Fruit fly (Drosophila melanogaster): ENCODE results near the gene CG32189.
A peak's percentile ranks its signal among the peaks of the same experiment; 100 is the strongest.

CG32189 gene

DNA sequence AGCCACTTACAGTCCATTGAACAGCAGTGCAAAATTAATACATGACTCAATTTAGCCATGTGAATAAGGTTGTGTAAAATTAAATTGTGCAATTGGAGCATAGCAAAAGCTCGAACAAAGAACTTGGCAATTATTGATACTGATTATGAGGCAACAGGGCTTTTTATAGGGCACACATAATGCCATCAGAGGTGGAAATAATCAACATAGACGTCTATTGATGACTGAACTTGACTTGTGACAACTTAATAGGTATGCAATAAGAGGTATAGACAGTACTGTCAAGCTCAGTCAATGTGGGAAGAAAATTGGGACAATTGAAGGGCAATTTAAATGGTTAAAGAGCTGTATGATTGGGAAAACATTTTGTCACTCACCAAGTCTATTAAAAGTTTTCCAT lies 14.9 kb downstream of the CG32189 start, which contains the start of gene Ir75b:
Ir75b (minus strand) TSS at position 101 of the 400 bp plus-strand sequence.
- TF ChIP-seq Hr96 (GFP tag; optimal IDR thresholded peaks at IDR 0.05) (no peak), CG5204 (GFP tag; optimal IDR thresholded peaks at IDR 0.05) (no peak), kay (GFP tag; ENCODE audit: borderline replicate concordance) (no peak), cnc (optimal IDR thresholded peaks at IDR 0.05) (no peak), bab1 (GFP tag; optimal IDR thresholded peaks at IDR 0.05) (no peak), CG33017 (tag; optimal IDR thresholded peaks at IDR 0.05) (no peak), CG7101 (tag; optimal IDR thresholded peaks at IDR 0.05) (no peak), Clk (GFP tag; optimal IDR thresholded peaks at IDR 0.05) (no peak), toe (GFP tag; optimal IDR thresholded peaks at IDR 0.05) (no peak), CG11617 (GFP tag; optimal IDR thresholded peaks at IDR 0.05) (no peak), Mnt (GFP tag; optimal IDR thresholded peaks at IDR 0.05) (no peak), ovo (GFP tag; optimal IDR thresholded peaks at IDR 0.05) (no peak), CG1620 (GFP tag; optimal IDR thresholded peaks at IDR 0.05) (no peak), CG12768 (GFP tag; optimal IDR thresholded peaks at IDR 0.05) (no peak), tj (GFP tag; optimal IDR thresholded peaks at IDR 0.05) (no peak), pad (GFP tag; optimal IDR thresholded peaks at IDR 0.05) (no peak), CG7045 (GFP tag; optimal IDR thresholded peaks at IDR 0.05) (no peak), cic (GFP tag; optimal IDR thresholded peaks at IDR 0.05) (no peak), CG14711 (tag; optimal IDR thresholded peaks at IDR 0.05) (no peak), Crg-1 (GFP tag; optimal IDR thresholded peaks at IDR 0.05) (no peak)

DNA sequence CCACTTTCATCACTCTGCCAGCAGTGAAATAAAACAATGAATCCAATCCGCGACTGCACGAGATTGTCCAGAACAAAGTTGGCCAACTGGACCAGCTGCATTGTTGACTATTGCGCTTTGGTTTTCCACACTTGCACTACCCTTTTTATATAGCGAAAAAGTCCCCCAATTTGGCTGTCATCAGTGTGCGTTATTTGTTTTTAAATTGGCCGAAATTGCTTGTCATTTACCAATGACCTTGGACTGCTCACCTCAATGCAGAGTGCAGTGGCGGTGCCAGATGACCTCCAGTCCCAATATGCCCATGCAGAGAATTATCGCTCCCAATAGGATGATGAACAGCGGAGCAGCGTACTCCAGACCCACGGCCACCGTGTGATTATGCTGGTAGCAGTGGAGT lies 17.2 kb downstream of the CG32189 start, which contains the start of gene Ir75a:
Ir75a (minus strand) TSS at position 101 of the 400 bp plus-strand sequence.
- TF ChIP-seq CG7045 (GFP tag; optimal IDR thresholded peaks at IDR 0.05) (no peak), tj (GFP tag; optimal IDR thresholded peaks at IDR 0.05) (no peak), Crg-1 (GFP tag; optimal IDR thresholded peaks at IDR 0.05) (no peak), pad (GFP tag; optimal IDR thresholded peaks at IDR 0.05) (no peak), CG1620 (GFP tag; optimal IDR thresholded peaks at IDR 0.05) (no peak), CG33017 (tag; optimal IDR thresholded peaks at IDR 0.05) (no peak), CG14711 (tag; optimal IDR thresholded peaks at IDR 0.05) (no peak), ovo (GFP tag; optimal IDR thresholded peaks at IDR 0.05) (no peak)

DNA sequence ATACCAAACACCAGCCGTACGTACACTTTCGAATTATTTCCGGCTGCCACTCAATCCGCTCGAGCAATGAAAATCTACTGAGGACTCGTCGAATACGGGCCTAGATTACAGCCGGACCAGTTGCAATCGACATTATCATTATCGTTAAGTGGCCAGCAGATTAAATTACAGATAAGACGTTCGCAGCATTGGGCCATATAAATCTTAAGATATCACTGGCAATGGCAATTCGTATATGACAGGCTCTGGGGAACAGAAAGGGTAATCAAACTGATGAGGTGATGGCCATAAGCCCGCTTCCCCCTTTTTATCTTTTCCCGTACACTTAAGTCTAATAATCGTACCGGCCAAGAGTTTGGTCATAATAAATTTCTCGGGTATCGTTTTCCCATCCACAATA lies 20.9 kb downstream of the CG32189 start, which contains the start of gene Cln3:
Cln3 (minus strand) TSS at position 84 of the 400 bp plus-strand sequence.
- peak; percentile 41 for TF ChIP-seq pad (GFP tag; optimal IDR thresholded peaks at IDR 0.05)
- TF ChIP-seq tj (GFP tag; optimal IDR thresholded peaks at IDR 0.05), result peak; percentile 21
- TF ChIP-seq Crg-1 (GFP tag; optimal IDR thresholded peaks at IDR 0.05), result no peak
- peak; percentile 32 for TF ChIP-seq Hr96 (GFP tag; optimal IDR thresholded peaks at IDR 0.05)
- peak; percentile 82 for TF ChIP-seq cic (GFP tag; optimal IDR thresholded peaks at IDR 0.05)
- TF ChIP-seq CG7101 (tag; optimal IDR thresholded peaks at IDR 0.05), result peak; percentile 32
- peak; percentile 8 for TF ChIP-seq Mnt (GFP tag; optimal IDR thresholded peaks at IDR 0.05)
- no peak for TF ChIP-seq CG1620 (GFP tag; optimal IDR thresholded peaks at IDR 0.05)
- no peak for TF ChIP-seq bab1 (GFP tag; optimal IDR thresholded peaks at IDR 0.05)
- TF ChIP-seq ovo (GFP tag; optimal IDR thresholded peaks at IDR 0.05), result no peak
- TF ChIP-seq cnc (optimal IDR thresholded peaks at IDR 0.05), result no peak
- TF ChIP-seq CG14711 (tag; optimal IDR thresholded peaks at IDR 0.05), result no peak
- TF ChIP-seq CG33017 (tag; optimal IDR thresholded peaks at IDR 0.05), result peak; percentile 79
- no peak for TF ChIP-seq Clk (GFP tag; optimal IDR thresholded peaks at IDR 0.05)
- TF ChIP-seq kay (GFP tag; ENCODE audit: borderline replicate concordance), result peak; percentile 6
- TF ChIP-seq CG11617 (GFP tag; optimal IDR thresholded peaks at IDR 0.05), result peak; percentile 6
- TF ChIP-seq CG5204 (GFP tag; optimal IDR thresholded peaks at IDR 0.05), result peak; percentile 48
- peak; percentile 72 for TF ChIP-seq CG7045 (GFP tag; optimal IDR thresholded peaks at IDR 0.05)
- TF ChIP-seq toe (GFP tag; optimal IDR thresholded peaks at IDR 0.05), result peak; percentile 37
- TF ChIP-seq CG12768 (GFP tag; optimal IDR thresholded peaks at IDR 0.05), result peak; percentile 74

DNA sequence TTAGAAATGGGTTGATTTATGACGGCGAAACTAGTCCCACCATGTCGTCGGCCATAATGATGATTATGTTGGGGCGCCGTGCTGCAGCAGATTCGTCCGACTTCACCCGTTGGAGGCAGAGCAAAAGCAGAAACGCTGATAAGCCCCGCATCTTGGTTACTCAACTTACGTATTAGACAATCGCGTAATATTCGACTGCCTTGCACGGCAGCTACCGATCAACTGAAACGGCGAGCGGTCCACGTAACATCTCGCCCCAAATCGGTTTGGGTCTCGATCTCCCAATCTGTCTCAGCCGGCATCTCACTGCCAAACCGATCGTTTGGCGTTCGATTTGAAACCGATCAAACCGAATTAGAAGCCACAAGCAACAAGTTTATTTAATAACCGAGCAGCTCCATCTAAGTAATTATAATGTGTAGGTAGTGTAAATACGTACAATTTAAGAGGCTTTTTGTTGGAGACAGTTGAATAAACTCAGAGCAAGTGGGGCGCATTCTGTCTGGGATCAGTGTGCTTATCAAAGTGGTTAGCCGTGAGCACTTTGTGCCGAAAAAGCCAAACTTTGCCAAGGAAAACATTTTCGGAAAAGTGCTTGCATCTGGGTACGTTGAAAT lies 26.3 kb downstream of the CG32189 start, which contains the start of gene CG32191:
CG32191 (minus strand) TSS at position 550 of the 617 bp plus-strand sequence.
- TF ChIP-seq CG5204 (GFP tag; optimal IDR thresholded peaks at IDR 0.05) (no peak), kay (GFP tag; ENCODE audit: borderline replicate concordance) (no peak), CG12768 (GFP tag; optimal IDR thresholded peaks at IDR 0.05) (no peak), Crg-1 (GFP tag; optimal IDR thresholded peaks at IDR 0.05) (no peak), CG14711 (tag; optimal IDR thresholded peaks at IDR 0.05) (no peak), cic (GFP tag; optimal IDR thresholded peaks at IDR 0.05) (no peak), pad (GFP tag; optimal IDR thresholded peaks at IDR 0.05) (no peak), Clk (GFP tag; optimal IDR thresholded peaks at IDR 0.05) (no peak), toe (GFP tag; optimal IDR thresholded peaks at IDR 0.05) (no peak), ovo (GFP tag; optimal IDR thresholded peaks at IDR 0.05) (no peak), tj (GFP tag; optimal IDR thresholded peaks at IDR 0.05) (no peak), CG7045 (GFP tag; optimal IDR thresholded peaks at IDR 0.05) (no peak), CG1620 (GFP tag; optimal IDR thresholded peaks at IDR 0.05) (no peak), CG33017 (tag; optimal IDR thresholded peaks at IDR 0.05) (no peak), CG11617 (GFP tag; optimal IDR thresholded peaks at IDR 0.05) (no peak), Hr96 (GFP tag; optimal IDR thresholded peaks at IDR 0.05) (no peak), Mnt (GFP tag; optimal IDR thresholded peaks at IDR 0.05) (no peak), CG7101 (tag; optimal IDR thresholded peaks at IDR 0.05) (no peak), cnc (optimal IDR thresholded peaks at IDR 0.05) (no peak)

DNA sequence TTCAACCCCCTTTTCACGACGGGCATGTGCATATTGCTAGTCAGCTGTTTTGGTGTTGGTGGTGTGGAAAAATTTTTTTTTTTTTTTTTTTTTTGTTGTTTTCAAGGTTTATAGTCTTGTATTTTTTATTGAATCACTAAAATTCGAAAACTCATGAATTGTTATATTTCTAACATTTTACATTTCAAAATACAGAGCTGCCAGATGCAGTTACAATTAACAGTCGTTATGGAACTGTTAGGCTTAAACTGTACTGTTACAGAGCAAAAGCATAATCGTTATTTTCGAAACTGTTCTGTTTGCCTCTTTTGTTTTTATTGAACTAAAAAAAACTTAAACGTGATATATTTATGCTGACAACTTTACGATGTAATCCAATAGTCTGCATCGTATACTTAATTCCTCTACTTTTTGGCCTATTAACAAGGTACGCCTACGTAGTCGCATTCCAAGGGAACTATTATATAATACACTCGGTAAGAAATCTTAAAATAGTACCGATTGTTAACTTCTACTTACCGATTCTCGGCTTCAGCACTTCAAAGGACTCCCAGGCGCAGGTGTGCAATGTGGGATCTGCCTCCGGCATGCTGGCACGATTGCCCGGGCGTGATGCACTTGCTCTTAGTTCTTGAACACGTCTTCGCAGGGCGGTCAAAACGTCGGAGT lies 28.5 kb downstream of the CG32189 start, which contains the start of gene CG32187:
CG32187 (minus strand) TSS at position 9 of the 669 bp plus-strand sequence.
- TF ChIP-seq CG33017 (tag; optimal IDR thresholded peaks at IDR 0.05), result no peak
- no peak for TF ChIP-seq cic (GFP tag; optimal IDR thresholded peaks at IDR 0.05)
- no peak for TF ChIP-seq CG14711 (tag; optimal IDR thresholded peaks at IDR 0.05)
- TF ChIP-seq CG12768 (GFP tag; optimal IDR thresholded peaks at IDR 0.05), result no peak
- TF ChIP-seq tj (GFP tag; optimal IDR thresholded peaks at IDR 0.05), result no peak
